Fruit fly (Drosophila melanogaster) Kc167 (cell line): ENCODE data around the gene CG1387.

Experiments used
- Myc ChIP-seq: fragments of >200 bp; optimal IDR thresholded peaks from 2 replicates; lab custom pipeline; 2017; ENCODE audit warnings: missing external identifiers
- Sin3A ChIP-seq: fragments of >200 bp; optimal IDR thresholded peaks from 2 replicates; lab custom pipeline; 2018; ENCODE audit warnings: missing external identifiers
- h ChIP-seq: fragments of >200 bp; optimal IDR thresholded peaks from 3 replicates; lab custom pipeline; 2018; ENCODE audit warnings: missing external identifiers
- psq ChIP-seq: fragments of >200 bp; optimal IDR thresholded peaks from 2 replicates; lab custom pipeline; 2017; ENCODE audit warnings: missing external identifiers
- ttk ChIP-seq: sonication (Bioruptor generic); optimal IDR thresholded peaks from 2 replicates; lab custom pipeline; 2017; ENCODE audit warnings: missing external identifiers

DNA sequence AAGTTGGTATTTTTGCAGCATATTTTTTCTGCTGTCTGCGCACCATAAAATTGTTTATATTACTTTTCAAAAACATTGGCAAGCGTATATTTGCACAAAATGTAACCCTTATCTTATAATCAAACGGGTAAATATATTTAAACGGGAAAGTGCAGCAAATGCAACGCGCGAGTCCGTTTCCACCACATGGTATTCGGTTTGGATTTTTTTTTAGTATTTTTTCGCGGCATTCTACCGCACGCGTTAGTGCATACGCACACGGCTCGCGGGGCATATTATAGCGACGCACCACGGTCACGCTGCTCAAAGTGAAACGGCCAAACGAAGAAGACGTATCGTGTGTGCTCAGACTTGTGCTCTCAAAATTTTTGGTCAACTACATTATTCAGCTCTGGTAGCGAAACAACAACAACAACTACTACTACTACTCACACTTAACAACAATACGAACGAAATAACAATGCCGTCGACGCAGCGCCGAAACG is 23.4 kb downstream of the CG1387 start, which contains the start of gene Trf2:
- TF ChIP-seq h (no peak), Sin3A (lab: Kevin White, UChicago) (no peak), psq (lab: Kevin White, UChicago) (no peak), Myc (lab: Kevin White, UChicago) (no peak), ttk (no peak)
